Worm (Caenorhabditis elegans): Measurements from ENCODE around the gene cpt-4.
"Not testable (repeated sequence)": the region's sequence is repeated elsewhere in the genome, so short reads cannot be mapped to it uniquely, and the experiment has no call there.

ce11 chrV:5075343-5075742 lies 47.8 kb upstream of the cpt-4 start:
- TF ChIP-seq tbx-2 (tag; optimal IDR thresholded peaks at IDR 0.05); ama-1 (optimal IDR thresholded peaks at IDR 0.05); nfya-1 (tag; optimal IDR thresholded peaks at IDR 0.05); odd-2 (tag; optimal IDR thresholded peaks at IDR 0.05); pqm-1 (tag; optimal IDR thresholded peaks at IDR 0.05); ztf-16 (tag; optimal IDR thresholded peaks at IDR 0.05); F13H6.1 (tag; optimal IDR thresholded peaks at IDR 0.05); pha-4 (tag; optimal IDR thresholded peaks at IDR 0.05); ceh-9 (tag; optimal IDR thresholded peaks at IDR 0.05): not testable (repeated sequence)

Data from whole organism, late embryonic.